Worm (Caenorhabditis elegans) whole organism, L3 larva: Measurements from ENCODE around the gene W03C9.2.

Experiments
- ZK546.5 ChIP-seq: sonication (generic microtip); optimal IDR thresholded peaks from 2 replicates; lab custom pipeline; 2017; ENCODE audit warnings: missing biosample characterization, missing genetic modification characterization
- ceh-28 ChIP-seq: fragments of 150-350 bp; optimal IDR thresholded peaks from 2 replicates; lab custom pipeline; 2014; ENCODE audit warnings: missing biosample characterization, missing genetic modification reagents, missing genetic modification characterization
- fkh-10 ChIP-seq: sonication (generic microtip); optimal IDR thresholded peaks from 2 replicates; lab custom pipeline; 2017; ENCODE audit warnings: missing biosample characterization, missing genetic modification reagents, missing genetic modification characterization
- fos-1 ChIP-seq: fragments of 150-350 bp; optimal IDR thresholded peaks from 2 replicates; lab custom pipeline; 2014; ENCODE audit warnings: missing biosample characterization, missing genetic modification characterization
- jun-1 ChIP-seq: fragments of 150-350 bp; optimal IDR thresholded peaks from 2 replicates; lab custom pipeline; 2014; ENCODE audit warnings: missing biosample characterization, missing genetic modification reagents, missing genetic modification characterization
- mdl-1 ChIP-seq: fragments of 150-350 bp; optimal IDR thresholded peaks from 2 replicates; lab custom pipeline; 2014; ENCODE audit warnings: missing biosample characterization, missing genetic modification characterization
- nhr-11 ChIP-seq: fragments of 150-350 bp; optimal IDR thresholded peaks from 2 replicates; lab custom pipeline; 2014; ENCODE audit warnings: missing biosample characterization, missing genetic modification characterization
- nhr-23 ChIP-seq: fragments of 150-350 bp; optimal IDR thresholded peaks from 2 replicates; lab custom pipeline; 2014; ENCODE audit warnings: missing biosample characterization, missing genetic modification reagents, missing genetic modification characterization
- nhr-237 ChIP-seq: fragments of 150-350 bp; optimal IDR thresholded peaks from 2 replicates; lab custom pipeline; 2014; ENCODE audit warnings: missing biosample characterization, missing genetic modification characterization
- pha-4 ChIP-seq: fragments of 150-350 bp; optimal IDR thresholded peaks from 2 replicates; lab custom pipeline; 2014; ENCODE audit warnings: missing biosample characterization, missing genetic modification reagents, missing genetic modification characterization
- pqm-1 ChIP-seq: fragments of 150-350 bp; optimal IDR thresholded peaks from 2 replicates; lab custom pipeline; 2017; ENCODE audit warnings: missing biosample characterization, missing genetic modification characterization, inconsistent platforms
- unc-39 ChIP-seq: sonication (generic microtip); optimal IDR thresholded peaks from 4 replicates; lab custom pipeline; 2017; ENCODE audit warnings: missing biosample characterization, missing genetic modification characterization

DNA sequence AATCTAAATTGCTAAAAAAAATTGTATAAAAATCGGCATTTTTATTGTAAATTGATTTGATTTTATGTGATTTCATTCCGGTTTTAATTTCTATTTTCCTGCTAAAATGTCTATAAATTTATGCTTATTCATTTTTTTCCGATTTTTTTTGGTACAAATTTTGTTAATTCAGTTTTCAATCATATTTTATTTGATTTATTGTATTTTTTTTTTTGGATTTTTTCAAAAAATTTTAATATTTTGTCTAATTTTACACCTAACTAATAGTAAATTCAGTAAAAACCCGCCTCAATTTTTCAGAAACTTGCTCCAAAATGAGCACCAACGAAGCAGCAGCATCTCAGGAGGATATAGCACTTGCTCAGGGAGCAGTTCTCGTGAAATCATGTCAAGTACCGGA, 30.5 kb downstream of the W03C9.2 start, which contains the start of gene dhps-1:
- TF ChIP-seq jun-1 (no peak), ZK546.5 (tag; lab: Kevin White, UChicago) (no peak), unc-39 (tag; lab: Kevin White, UChicago) (no peak), ceh-28 (tag; lab: Kevin White, UChicago) (no peak), fkh-10 (GFP tag; lab: Kevin White, UChicago) (no peak), nhr-11 (tag; lab: Kevin White, UChicago) (no peak), nhr-23 (tag; lab: Kevin White, UChicago) (no peak), pha-4 (tag; lab: Kevin White, UChicago) (no peak), pqm-1 (tag; lab: Kevin White, UChicago) (no peak), nhr-237 (tag; lab: Kevin White, UChicago) (no peak), fos-1 (no peak), mdl-1 (tag; lab: Kevin White, UChicago) (no peak)
